Fruit fly (Drosophila melanogaster): Measurements from ENCODE around the gene CG9536.
A peak's percentile ranks its signal among the peaks of the same experiment; 100 is the strongest.

CG9536 gene

dm6 chr2L:6461497-6461896 lies 15.3 kb downstream of the CG9536 start (continued):
- TF ChIP-seq CG14441 (GFP tag; IDR thresholded peaks at IDR 0.05): peak; percentile 39; the same call in 1 of the 2 replicates
- no peak for TF ChIP-seq crol (GFP tag; IDR thresholded peaks at IDR 0.05)
- peak; percentile 13 for TF ChIP-seq Nf-YB (GFP tag; optimal IDR thresholded peaks at IDR 0.05)
- no peak for TF ChIP-seq Lhr (GFP tag; optimal IDR thresholded peaks at IDR 0.05)
- no peak for TF ChIP-seq en (GFP tag; optimal IDR thresholded peaks at IDR 0.05)
- no peak for TF ChIP-seq CG3847 (GFP tag; IDR thresholded peaks at IDR 0.05)
- TF ChIP-seq D (optimal IDR thresholded peaks at IDR 0.05): no peak
- TF ChIP-seq D (GFP tag; optimal IDR thresholded peaks at IDR 0.05): peak; percentile 50
- peak; percentile 46; the same call in 1 of the 2 replicates for TF ChIP-seq Awh (GFP tag; IDR thresholded peaks at IDR 0.05)
- TF ChIP-seq CG6854 (GFP tag; optimal IDR thresholded peaks at IDR 0.05): peak; percentile 35
- no peak for TF ChIP-seq wor (GFP tag; IDR thresholded peaks at IDR 0.05)
- TF ChIP-seq Hr3 (GFP tag; optimal IDR thresholded peaks at IDR 0.05): no peak
- TF ChIP-seq Vsx1 (GFP tag; optimal IDR thresholded peaks at IDR 0.05): no peak
- no peak for TF ChIP-seq CG7928 (GFP tag; optimal IDR thresholded peaks at IDR 0.05)
- TF ChIP-seq fd64A (GFP tag; optimal IDR thresholded peaks at IDR 0.05): peak; percentile 63
- no peak for TF ChIP-seq unc-4 (GFP tag; IDR thresholded peaks at IDR 0.05; ENCODE audit: partially characterized antibody)
- TF ChIP-seq Oaz (GFP tag; IDR thresholded peaks at IDR 0.05): no peak
- TF ChIP-seq CG8765 (GFP tag; IDR thresholded peaks at IDR 0.05): no peak
- TF ChIP-seq gcm (GFP tag; optimal IDR thresholded peaks at IDR 0.05): peak; percentile 37
- TF ChIP-seq Tbp (GFP tag; optimal IDR thresholded peaks at IDR 0.05): no peak
- no peak for TF ChIP-seq Chrac-16 (GFP tag; optimal IDR thresholded peaks at IDR 0.05)
- TF ChIP-seq CG5245 (GFP tag; optimal IDR thresholded peaks at IDR 0.05): no peak
- no peak for TF ChIP-seq fd96Cb (tag; optimal IDR thresholded peaks at IDR 0.05)
- peak; percentile 8 for TF ChIP-seq CG10654 (GFP tag; optimal IDR thresholded peaks at IDR 0.05)
- peak; percentile 12 for TF ChIP-seq CG15601 (tag; optimal IDR thresholded peaks at IDR 0.05)
- TF ChIP-seq CG4820 (GFP tag; optimal IDR thresholded peaks at IDR 0.05): no peak
- TF ChIP-seq pan (optimal IDR thresholded peaks at IDR 0.05): no peak
- peak in 1 of 2 experiments; percentile 35 for TF ChIP-seq pan (GFP tag; optimal IDR thresholded peaks at IDR 0.05 in 1 of 2, IDR thresholded peaks at IDR 0.05 in 1 of 2)
- TF ChIP-seq Med (GFP tag): peak; percentile 84
- no peak for TF ChIP-seq kay (GFP tag; optimal IDR thresholded peaks at IDR 0.05)
- TF ChIP-seq toy (GFP tag; IDR thresholded peaks at IDR 0.05): no peak
- no peak for TF ChIP-seq her (GFP tag; optimal IDR thresholded peaks at IDR 0.05)
- no peak for TF ChIP-seq jigr1 (GFP tag; IDR thresholded peaks at IDR 0.05)
- TF ChIP-seq CG32767 (GFP tag; IDR thresholded peaks at IDR 0.05): no peak
- no peak for TF ChIP-seq gfzf (GFP tag; optimal IDR thresholded peaks at IDR 0.05)
- TF ChIP-seq Hmr (GFP tag; optimal IDR thresholded peaks at IDR 0.05): peak; percentile 3
- TF ChIP-seq Gug (GFP tag; IDR thresholded peaks at IDR 0.05): no peak
- TF ChIP-seq bowl (GFP tag; IDR thresholded peaks at IDR 0.05): no peak
- TF ChIP-seq CG6689 (GFP tag; IDR thresholded peaks at IDR 0.05): no peak
- TF ChIP-seq ken (GFP tag; IDR thresholded peaks at IDR 0.05): no peak
- TF ChIP-seq CG32532 (GFP tag; IDR thresholded peaks at IDR 0.05): no peak
- no peak for TF ChIP-seq CG10543 (GFP tag; optimal IDR thresholded peaks at IDR 0.05)
- no peak for TF ChIP-seq CG31441 (GFP tag; IDR thresholded peaks at IDR 0.05)
- peak; percentile 9 for TF ChIP-seq org-1 (GFP tag; optimal IDR thresholded peaks at IDR 0.05)
- no peak for TF ChIP-seq Dip2 (GFP tag; IDR thresholded peaks at IDR 0.05)
- no peak for TF ChIP-seq slou (GFP tag; optimal IDR thresholded peaks at IDR 0.05)
- TF ChIP-seq Bgb (GFP tag; IDR thresholded peaks at IDR 0.05; ENCODE audit: partially characterized antibody): no peak
- no peak for TF ChIP-seq so (GFP tag; IDR thresholded peaks at IDR 0.05)
- TF ChIP-seq sd (tag; optimal IDR thresholded peaks at IDR 0.05): no peak
- peak; percentile 35 for TF ChIP-seq CG10431 (GFP tag; optimal IDR thresholded peaks at IDR 0.05)
- no peak for TF ChIP-seq TFAM (GFP tag; optimal IDR thresholded peaks at IDR 0.05)
- TF ChIP-seq slp2 (GFP tag; optimal IDR thresholded peaks at IDR 0.05): no peak
- no peak for TF ChIP-seq da (GFP tag; optimal IDR thresholded peaks at IDR 0.05)
